Worm (Caenorhabditis elegans) whole organism, L2 larva: ENCODE results near the gene try-8.

Source experiments
- C34F6.9 ChIP-seq: fragments of 150-350 bp; optimal IDR thresholded peaks from 2 replicates; lab custom pipeline; 2014; ENCODE audit warnings: missing biosample characterization, missing genetic modification characterization
- R02D3.7 ChIP-seq: fragments of 150-350 bp; optimal IDR thresholded peaks from 2 replicates; lab custom pipeline; 2014; ENCODE audit warnings: missing biosample characterization, missing genetic modification characterization
- alr-1 ChIP-seq: fragments of 150-350 bp; optimal IDR thresholded peaks from 2 replicates; lab custom pipeline; 2014; ENCODE audit warnings: missing biosample characterization, missing genetic modification characterization
- ama-1 ChIP-seq: fragments of 150-350 bp; optimal IDR thresholded peaks from 2 replicates; lab custom pipeline; 2018; ENCODE audit warnings: inconsistent platforms
- blmp-1 ChIP-seq: sonication (generic microtip); optimal IDR thresholded peaks from 2 replicates; lab custom pipeline; 2017; ENCODE audit warnings: missing genetic modification characterization, mild to moderate bottlenecking, missing compliant biosample characterization, antibody characterized with exemption, moderate library complexity; ENCODE audit not compliant: insufficient read depth
- ceh-16 ChIP-seq: fragments of 150-350 bp; optimal IDR thresholded peaks from 2 replicates; lab custom pipeline; 2014; ENCODE audit warnings: missing biosample characterization, missing genetic modification characterization
- ceh-82 ChIP-seq: fragments of 150-350 bp; optimal IDR thresholded peaks from 2 replicates; lab custom pipeline; 2014; ENCODE audit warnings: missing biosample characterization, missing genetic modification characterization
- dmd-4 ChIP-seq: sonication (generic microtip); optimal IDR thresholded peaks from 2 replicates; lab custom pipeline; 2017; ENCODE audit warnings: missing biosample characterization, missing genetic modification characterization
- elt-1 ChIP-seq: fragments of 150-350 bp; optimal IDR thresholded peaks from 2 replicates; lab custom pipeline; 2014; ENCODE audit warnings: missing biosample characterization, missing genetic modification characterization
- elt-3 ChIP-seq: sonication (generic microtip); optimal IDR thresholded peaks from 2 replicates; lab custom pipeline; 2017; ENCODE audit warnings: missing biosample characterization, missing genetic modification characterization
- fos-1 ChIP-seq: fragments of 150-350 bp; optimal IDR thresholded peaks from 2 replicates; lab custom pipeline; 2014; ENCODE audit warnings: missing biosample characterization, missing genetic modification characterization
- gmeb-1 ChIP-seq: fragments of 150-350 bp; optimal IDR thresholded peaks from 2 replicates; lab custom pipeline; 2014; ENCODE audit warnings: missing biosample characterization, missing genetic modification characterization
- lin-11 ChIP-seq: fragments of 150-350 bp; sonication (generic microtip); optimal IDR thresholded peaks from 2 replicates; lab custom pipeline; 2014; ENCODE audit warnings: missing biosample characterization, missing genetic modification characterization, inconsistent platforms, mixed read lengths
- lin-13 ChIP-seq: fragments of 150-350 bp; optimal IDR thresholded peaks from 2 replicates; lab custom pipeline; 2014; ENCODE audit warnings: missing biosample characterization, missing genetic modification reagents, missing genetic modification characterization
- lin-39 ChIP-seq: fragments of 150-350 bp; optimal IDR thresholded peaks from 2 replicates; lab custom pipeline; 2014; ENCODE audit warnings: missing biosample characterization, missing genetic modification reagents, missing genetic modification characterization
- lsy-2 ChIP-seq, 2 experiments: fragments of 150-350 bp in 1 of 2; sonication (generic microtip) in 1 of 2; optimal IDR thresholded peaks; 2 replicates each; lab custom pipeline; 2014 to 2017; ENCODE audit warnings: missing biosample characterization in 2 of 2, missing genetic modification characterization in 2 of 2
- mab-5 ChIP-seq: fragments of 150-350 bp; optimal IDR thresholded peaks from 2 replicates; lab custom pipeline; 2014; ENCODE audit warnings: missing biosample characterization, missing genetic modification characterization
- mdl-1 ChIP-seq, 2 experiments: fragments of 150-350 bp in 1 of 2; sonication (generic microtip) in 1 of 2; optimal IDR thresholded peaks; 2 replicates each; lab custom pipeline; 2017; ENCODE audit warnings: missing biosample characterization in 2 of 2, missing genetic modification characterization in 2 of 2
- nhr-10 ChIP-seq: sonication (generic microtip); optimal IDR thresholded peaks from 2 replicates; lab custom pipeline; 2017; ENCODE audit warnings: missing biosample characterization, missing genetic modification characterization
- nhr-11 ChIP-seq: fragments of 150-350 bp; optimal IDR thresholded peaks from 2 replicates; lab custom pipeline; 2014; ENCODE audit warnings: missing biosample characterization, missing genetic modification characterization
- nhr-129 ChIP-seq: fragments of 150-350 bp; optimal IDR thresholded peaks from 2 replicates; lab custom pipeline; 2014; ENCODE audit warnings: missing biosample characterization, missing genetic modification characterization
- nhr-21 ChIP-seq: fragments of 150-350 bp; optimal IDR thresholded peaks from 2 replicates; lab custom pipeline; 2014; ENCODE audit warnings: missing biosample characterization, missing genetic modification characterization
- nhr-23 ChIP-seq: fragments of 150-350 bp; optimal IDR thresholded peaks from 2 replicates; lab custom pipeline; 2014; ENCODE audit warnings: missing biosample characterization, missing genetic modification reagents, missing genetic modification characterization
- nhr-237 ChIP-seq: fragments of 150-350 bp; optimal IDR thresholded peaks from 2 replicates; lab custom pipeline; 2014; ENCODE audit warnings: missing biosample characterization, missing genetic modification characterization
- nhr-25 ChIP-seq: fragments of 150-350 bp; sonication (generic microtip); optimal IDR thresholded peaks from 3 replicates; lab custom pipeline; 2014; ENCODE audit warnings: missing biosample characterization, missing genetic modification characterization
- nhr-77 ChIP-seq: fragments of 150-350 bp; optimal IDR thresholded peaks from 2 replicates; lab custom pipeline; 2014; ENCODE audit warnings: missing biosample characterization, missing genetic modification characterization
- sem-4 ChIP-seq: fragments of 150-350 bp; optimal IDR thresholded peaks from 2 replicates; lab custom pipeline; 2014; ENCODE audit warnings: missing biosample characterization, missing genetic modification reagents, missing genetic modification characterization
- skn-1 ChIP-seq: sonication (generic microtip); optimal IDR thresholded peaks from 2 replicates; lab custom pipeline; 2017; ENCODE audit warnings: missing biosample characterization, missing genetic modification characterization
- sma-9 ChIP-seq, 2 experiments: fragments of 150-350 bp in 1 of 2; sonication (generic microtip) in 1 of 2; optimal IDR thresholded peaks; 2 replicates each; lab custom pipeline; 2014 to 2016; ENCODE audit warnings: missing genetic modification characterization in 2 of 2, mild to moderate bottlenecking in 1 of 2, missing biosample characterization in 1 of 2, missing compliant biosample characterization in 1 of 2, missing genetic modification reagents in 1 of 2, moderate library complexity in 1 of 2
- snpc-4 ChIP-seq: fragments of 150-350 bp; optimal IDR thresholded peaks from 2 replicates; lab custom pipeline; 2014; ENCODE audit warnings: missing biosample characterization, missing genetic modification characterization
- unc-39 ChIP-seq: fragments of 150-350 bp; optimal IDR thresholded peaks from 2 replicates; lab custom pipeline; 2014; ENCODE audit warnings: missing biosample characterization, missing genetic modification characterization
- unc-55 ChIP-seq: fragments of 150-350 bp; sonication (generic microtip); optimal IDR thresholded peaks from 3 replicates; lab custom pipeline; 2014; ENCODE audit warnings: missing biosample characterization, missing genetic modification reagents, missing genetic modification characterization
- unc-62 ChIP-seq: fragments of 150-350 bp; optimal IDR thresholded peaks from 2 replicates; lab custom pipeline; 2014; ENCODE audit warnings: missing biosample characterization, missing genetic modification reagents, missing genetic modification characterization
- ztf-1 ChIP-seq: fragments of 200-800 bp; sonication (Bioruptor generic); conservative IDR thresholded peaks from 2 replicates; pipeline ENCODE4 v1.3.6; 2022; ENCODE audit warnings: missing genetic modification characterization, missing compliant biosample characterization
- ztf-11 ChIP-seq: sonication (generic microtip); optimal IDR thresholded peaks from 2 replicates; lab custom pipeline; 2017; ENCODE audit warnings: missing biosample characterization, missing genetic modification characterization

The try-8 gene

ce11 chrV:7464696-7465095 is 10.6 kb upstream of the try-8 start, which contains the start of gene srh-89:
Gene srh-89 (minus strand): TSS chrV:7464796.
- no peak for TF ChIP-seq nhr-237 (tag; lab: Kevin White, UChicago)
- no peak for TF ChIP-seq blmp-1
- TF ChIP-seq sem-4 (tag; lab: Kevin White, UChicago) = no peak
- no peak for TF ChIP-seq lin-13 (GFP tag; lab: Kevin White, UChicago)
- no peak for TF ChIP-seq unc-55
- no peak for TF ChIP-seq elt-1 (tag; lab: Kevin White, UChicago)
- TF ChIP-seq snpc-4 = no peak
- TF ChIP-seq nhr-21 (tag; lab: Kevin White, UChicago) = no peak
- no peak for TF ChIP-seq mab-5 (tag; lab: Kevin White, UChicago)
- no peak for TF ChIP-seq unc-62
- no peak for TF ChIP-seq sma-9 (GFP tag; optimal IDR thresholded peaks at IDR 0.05; lab: Kevin White, UChicago)
- no peak for TF ChIP-seq sma-9 (tag; optimal IDR thresholded peaks at IDR 0.05; lab: Kevin White, UChicago)
- no peak for TF ChIP-seq nhr-11 (tag; lab: Kevin White, UChicago)

- TF ChIP-seq gmeb-1 (tag; lab: Kevin White, UChicago) = no peak
- no peak for TF ChIP-seq alr-1 (tag; lab: Kevin White, UChicago)
- TF ChIP-seq ceh-16 (tag; lab: Kevin White, UChicago) = no peak
- TF ChIP-seq nhr-77 (tag; lab: Kevin White, UChicago) = no peak
- no peak for TF ChIP-seq C34F6.9 (tag; lab: Kevin White, UChicago)
- no peak for TF ChIP-seq ama-1 (lab: Kevin White, UChicago)
- TF ChIP-seq ceh-82 (tag; lab: Kevin White, UChicago) = no peak
- TF ChIP-seq R02D3.7 = no peak
- TF ChIP-seq nhr-11 (tag; lab: Kevin White, UChicago) = no peak
- no peak for TF ChIP-seq skn-1 (tag; lab: Kevin White, UChicago)
- no peak for TF ChIP-seq unc-62
- TF ChIP-seq snpc-4 = no peak
- TF ChIP-seq, all 48 proteins: peak for 0
These were observed 6.8 kb upstream of the try-8 start, which contains the start of gene srh-92 for ce11 chrV:7460898-7461297. Gene srh-92 (minus strand): TSS chrV:7460998.

ce11 chrV:7455008-7455407 is 872 bp upstream of the try-8 start, which contains the start of gene F25E5.2:
Gene F25E5.2 (plus strand): TSS chrV:7455308.
- no peak for TF ChIP-seq mdl-1 (tag; optimal IDR thresholded peaks at IDR 0.05; lab: Kevin White, UChicago)
- no peak for TF ChIP-seq sem-4 (tag; lab: Kevin White, UChicago)
- TF ChIP-seq gmeb-1 (tag; lab: Kevin White, UChicago) = no peak
- TF ChIP-seq lin-11 = no peak
- TF ChIP-seq dmd-4 (tag; lab: Kevin White, UChicago) = no peak
- TF ChIP-seq ztf-1 = no peak
- no peak for TF ChIP-seq ceh-82 (tag; lab: Kevin White, UChicago)
- no peak for TF ChIP-seq nhr-25 (tag; lab: Kevin White, UChicago)
- no peak for TF ChIP-seq nhr-23 (tag; lab: Kevin White, UChicago)
- no peak for TF ChIP-seq lin-39
- TF ChIP-seq, all 48 proteins: peak for 0

ce11 chrV:7451421-7451820 is 2.7 kb downstream of the try-8 start, which contains the start of gene try-11:
Gene try-11 (plus strand): TSS chrV:7451721.
- TF ChIP-seq nhr-25 (tag; lab: Kevin White, UChicago) (no peak), mdl-1 (tag; optimal IDR thresholded peaks at IDR 0.05; lab: Kevin White, UChicago) (no peak), unc-39 (no peak), snpc-4 (no peak), lsy-2 (tag; optimal IDR thresholded peaks at IDR 0.05; lab: Kevin White, UChicago) (no peak), elt-3 (no peak), unc-55 (no peak), nhr-23 (tag; lab: Kevin White, UChicago) (no peak), nhr-129 (tag; lab: Kevin White, UChicago) (no peak), ceh-16 (tag; lab: Kevin White, UChicago) (no peak), ztf-11 (tag; lab: Kevin White, UChicago) (no peak)

- TF ChIP-seq fos-1 (no peak), mab-5 (tag; lab: Kevin White, UChicago) (no peak), C34F6.9 (tag; lab: Kevin White, UChicago) (no peak), nhr-10 (tag; lab: Kevin White, UChicago) (no peak), unc-55 (no peak)
These were observed 4.8 kb downstream of the try-8 start, which contains the start of gene try-12 for ce11 chrV:7449303-7449827. Gene try-12 (plus strand): TSS chrV:7449353.
